Worm (Caenorhabditis elegans) whole organism, mixed stage, embryonic: ENCODE results near the gene Y45F10B.59.

Experiments
- drap-1 ChIP-seq: fragments of 200-800 bp; sonication (Bioruptor generic); optimal IDR thresholded peaks from 3 replicates; lab custom pipeline; 2018; ENCODE audit warnings: mild to moderate bottlenecking, missing genetic modification characterization, missing compliant biosample characterization
- lin-32 ChIP-seq: fragments of 200-800 bp; sonication (Bioruptor generic); optimal IDR thresholded peaks from 2 replicates; lab custom pipeline; 2018; ENCODE audit warnings: mild to moderate bottlenecking, missing genetic modification characterization, missing compliant biosample characterization
- lsy-2 ChIP-seq: fragments of 150-350 bp; optimal IDR thresholded peaks from 2 replicates; lab custom pipeline; 2014; ENCODE audit warnings: missing biosample characterization, missing genetic modification characterization
- mep-1 ChIP-seq: fragments of 150-350 bp; optimal IDR thresholded peaks from 2 replicates; lab custom pipeline; 2017; ENCODE audit warnings: missing biosample characterization, missing genetic modification reagents, missing genetic modification characterization, inconsistent platforms
- nhr-237 ChIP-seq: fragments of 150-350 bp; optimal IDR thresholded peaks from 2 replicates; lab custom pipeline; 2014; ENCODE audit warnings: missing biosample characterization, missing genetic modification characterization
- snpc-4 ChIP-seq: fragments of 150-350 bp; optimal IDR thresholded peaks from 2 replicates; lab custom pipeline; 2014; ENCODE audit warnings: missing biosample characterization, missing genetic modification characterization

ce11 chrIV:13609755-13610154 is 7.3 kb downstream of the Y45F10B.59 start, which contains the start of gene C08F11.13:
- no peak for TF ChIP-seq nhr-237 (tag; lab: Kevin White, UChicago)
- TF ChIP-seq mep-1 (tag; lab: Kevin White, UChicago): no peak
- TF ChIP-seq lsy-2 (tag; lab: Kevin White, UChicago): no peak
- TF ChIP-seq drap-1 (GFP tag; lab: Kevin White, UChicago): no peak
- no peak for TF ChIP-seq lin-32 (GFP tag; lab: Kevin White, UChicago)
- no peak for TF ChIP-seq snpc-4 (tag; lab: Kevin White, UChicago)
